Fruit fly (Drosophila melanogaster) whole organism, embryonic: ENCODE measurements around the gene CG31538.
A peak's percentile ranks its signal among the peaks of the same experiment; 100 is the strongest.

ENCODE experiments used
- Ada2b ChIP-seq: fragments of 200-800 bp; sonication (Bioruptor generic); IDR thresholded peaks from 2 replicates; pipeline ENCODE4 v1.3.6; 2022; ENCODE audit warnings: missing biosample characterization, missing genetic modification characterization
- Adf1 ChIP-seq: fragments of 200-800 bp; sonication (Bioruptor generic); IDR thresholded peaks from 2 replicates; pipeline ENCODE4 v1.3.6; 2022; ENCODE audit warnings: missing biosample characterization, missing genetic modification characterization
- Bteb2 ChIP-seq: fragments of 200-800 bp; sonication (Bioruptor generic); optimal IDR thresholded peaks from 2 replicates; lab custom pipeline; 2016; ENCODE audit warnings: missing biosample characterization, missing genetic modification characterization
- CG10431 ChIP-seq: fragments of 200-800 bp; sonication (Bioruptor generic); optimal IDR thresholded peaks from 3 replicates; lab custom pipeline; 2018; ENCODE audit warnings: missing biosample characterization, mild to moderate bottlenecking, missing genetic modification characterization
- CG10543 ChIP-seq: fragments of 200-800 bp; sonication (Bioruptor generic); optimal IDR thresholded peaks from 3 replicates; lab custom pipeline; 2017; ENCODE audit warnings: missing biosample characterization, mild to moderate bottlenecking, missing genetic modification characterization, moderate library complexity
- CG12071 ChIP-seq: fragments of 200-800 bp; sonication (Bioruptor generic); optimal IDR thresholded peaks from 3 replicates; lab custom pipeline; 2018; ENCODE audit warnings: missing biosample characterization, mild to moderate bottlenecking, missing genetic modification characterization
- CG1233 ChIP-seq: fragments of 200-800 bp; sonication (Bioruptor generic); optimal IDR thresholded peaks from 4 replicates; lab custom pipeline; 2018; ENCODE audit warnings: missing biosample characterization, mild to moderate bottlenecking, missing genetic modification characterization
- CG12769 ChIP-seq: fragments of 200-800 bp; sonication (Bioruptor generic); optimal IDR thresholded peaks from 2 replicates; lab custom pipeline; 2019; ENCODE audit warnings: missing biosample characterization, mild to moderate bottlenecking, missing genetic modification characterization, moderate library complexity
- CG1529 ChIP-seq: fragments of 200-800 bp; sonication (Bioruptor generic); optimal IDR thresholded peaks from 3 replicates; lab custom pipeline; 2018; ENCODE audit warnings: missing biosample characterization, missing genetic modification characterization
- CG15514 ChIP-seq: fragments of 200-800 bp; sonication (Bioruptor generic); optimal IDR thresholded peaks from 3 replicates; lab custom pipeline; 2017; ENCODE audit warnings: missing biosample characterization, missing genetic modification characterization, mild to moderate bottlenecking, moderate library complexity, missing genetic modification reagents
- CG15696 ChIP-seq: fragments of 200-800 bp; sonication (Bioruptor generic); optimal IDR thresholded peaks from 2 replicates; lab custom pipeline; 2019; ENCODE audit warnings: missing biosample characterization, mild to moderate bottlenecking, missing genetic modification characterization, moderate library complexity
- CG1603 ChIP-seq: fragments of 200-800 bp; sonication (Bioruptor generic); optimal IDR thresholded peaks from 2 replicates; lab custom pipeline; 2019; ENCODE audit warnings: missing biosample characterization, mild to moderate bottlenecking, missing genetic modification characterization, moderate library complexity
- CG16779 ChIP-seq: fragments of 200-800 bp; sonication (Bioruptor generic); IDR thresholded peaks from 2 replicates; pipeline ENCODE4 v1.3.6; 2022; ENCODE audit warnings: missing biosample characterization, missing genetic modification characterization
- CG2120 ChIP-seq: fragments of 200-800 bp; sonication (Bioruptor generic); optimal IDR thresholded peaks from 3 replicates; lab custom pipeline; 2016; ENCODE audit warnings: missing biosample characterization, missing genetic modification characterization
- CG2875 ChIP-seq: fragments of 200-800 bp; sonication (Bioruptor generic); optimal IDR thresholded peaks from 2 replicates; lab custom pipeline; 2017; ENCODE audit warnings: missing biosample characterization, mild to moderate bottlenecking, missing genetic modification characterization, missing genetic modification reagents
- CG32532 ChIP-seq: fragments of 200-800 bp; sonication (Bioruptor generic); IDR thresholded peaks from 2 replicates; pipeline ENCODE4 v1.3.6; 2022; ENCODE audit warnings: missing biosample characterization, missing genetic modification characterization
- CG5180 ChIP-seq: fragments of 200-800 bp; sonication (Bioruptor generic); optimal IDR thresholded peaks from 3 replicates; lab custom pipeline; 2017; ENCODE audit warnings: missing biosample characterization, missing genetic modification characterization, mild to moderate bottlenecking, moderate library complexity, missing genetic modification reagents
- CG6689 ChIP-seq: fragments of 200-800 bp; sonication (Bioruptor generic); IDR thresholded peaks from 2 replicates; pipeline ENCODE4 v1.3.6; 2022; ENCODE audit warnings: missing biosample characterization, missing genetic modification characterization
- CG8290 ChIP-seq, 3 experiments: fragments of 200-800 bp; sonication (Bioruptor generic); optimal IDR thresholded peaks; 2 replicates each; lab custom pipeline; 2016 to 2019; ENCODE audit warnings: missing biosample characterization in 3 of 3, missing genetic modification characterization in 3 of 3, mild to moderate bottlenecking in 2 of 3, moderate library complexity in 1 of 3
- CG8359 ChIP-seq: fragments of 200-800 bp; sonication (Bioruptor generic); optimal IDR thresholded peaks from 2 replicates; lab custom pipeline; 2017; ENCODE audit warnings: missing biosample characterization, mild to moderate bottlenecking, missing genetic modification characterization, borderline replicate concordance
- CG9215 ChIP-seq: fragments of 200-800 bp; sonication (Bioruptor generic); IDR thresholded peaks from 2 replicates; pipeline ENCODE4 v1.3.6; 2022; ENCODE audit warnings: missing biosample characterization, missing genetic modification characterization
- CHES-1-like ChIP-seq: fragments of 200-800 bp; sonication (Bioruptor generic); optimal IDR thresholded peaks from 2 replicates; lab custom pipeline; 2016; ENCODE audit warnings: missing biosample characterization, missing genetic modification characterization
- E2f2 ChIP-seq: fragments of 200-800 bp; sonication (Bioruptor generic); IDR thresholded peaks from 2 replicates; pipeline ENCODE4 v1.3.6; 2022; ENCODE audit warnings: missing biosample characterization, missing genetic modification characterization
- GATAe ChIP-seq: fragments of 200-800 bp; sonication (Bioruptor generic); conservative IDR thresholded peaks from 2 replicates; pipeline ENCODE4 v1.3.6; 2022; ENCODE audit warnings: missing biosample characterization, missing genetic modification characterization
- Hr3 ChIP-seq: fragments of 200-800 bp; sonication (Bioruptor generic); optimal IDR thresholded peaks from 3 replicates; lab custom pipeline; 2016; ENCODE audit warnings: missing biosample characterization, missing genetic modification characterization
- Kr ChIP-seq: fragments of 200-800 bp; sonication (Bioruptor generic); optimal IDR thresholded peaks from 2 replicates; lab custom pipeline; 2017; ENCODE audit warnings: missing biosample characterization, mild to moderate bottlenecking, missing genetic modification characterization
- Lhr ChIP-seq: fragments of 200-800 bp; sonication (Bioruptor generic); optimal IDR thresholded peaks from 3 replicates; lab custom pipeline; 2017; ENCODE audit warnings: mild to moderate bottlenecking, missing biosample characterization, missing genetic modification reagents, missing genetic modification characterization
- Lim3 ChIP-seq: fragments of 200-800 bp; sonication (Bioruptor generic); IDR thresholded peaks from 2 replicates; pipeline ENCODE4 v1.3.6; 2022; ENCODE audit warnings: missing biosample characterization, missing genetic modification characterization
- Lpt ChIP-seq: fragments of >200 bp; optimal IDR thresholded peaks from 2 replicates; lab custom pipeline; 2018; ENCODE audit warnings: missing biosample characterization, missing genetic modification characterization
- Neu2 ChIP-seq: fragments of 200-800 bp; sonication (Bioruptor generic); optimal IDR thresholded peaks from 3 replicates; lab custom pipeline; 2016; ENCODE audit warnings: missing biosample characterization, missing genetic modification characterization, borderline replicate concordance
- Nf-YA ChIP-seq: fragments of 200-800 bp; sonication (Bioruptor generic); IDR thresholded peaks from 2 replicates; pipeline ENCODE4 v1.3.6; 2022; ENCODE audit warnings: missing biosample characterization, missing genetic modification characterization
- NfI ChIP-seq: fragments of 200-800 bp; sonication (Bioruptor generic); optimal IDR thresholded peaks from 3 replicates; lab custom pipeline; 2018; ENCODE audit warnings: missing biosample characterization, mild to moderate bottlenecking, missing genetic modification characterization, moderate library complexity
- PHDP ChIP-seq: fragments of 200-800 bp; sonication (Bioruptor generic); optimal IDR thresholded peaks from 3 replicates; lab custom pipeline; 2018; ENCODE audit warnings: missing biosample characterization, mild to moderate bottlenecking, missing genetic modification characterization, moderate library complexity
- ara ChIP-seq: fragments of 200-800 bp; sonication (Bioruptor generic); IDR thresholded peaks from 2 replicates; pipeline ENCODE4 v1.3.6; 2022; ENCODE audit warnings: missing biosample characterization, missing genetic modification characterization
- croc ChIP-seq: fragments of 200-800 bp; sonication (Bioruptor generic); conservative IDR thresholded peaks from 3 replicates; pipeline ENCODE4 v1.3.6; 2022; ENCODE audit warnings: missing biosample characterization, missing genetic modification characterization
- dpn ChIP-seq, 2 experiments: fragments of 200-800 bp; sonication (Bioruptor generic); optimal IDR thresholded peaks; 3 replicates each; lab custom pipeline; 2016; ENCODE audit warnings: missing biosample characterization in 2 of 2, missing genetic modification characterization in 2 of 2
- ems ChIP-seq: fragments of 200-800 bp; sonication (Bioruptor generic); optimal IDR thresholded peaks from 3 replicates; lab custom pipeline; 2016; ENCODE audit warnings: missing biosample characterization, missing genetic modification characterization
- esg ChIP-seq: fragments of 200-800 bp; sonication (Bioruptor generic); conservative IDR thresholded peaks from 2 replicates; pipeline ENCODE4 v1.3.6; 2022; ENCODE audit warnings: missing biosample characterization, missing genetic modification characterization
- hkb ChIP-seq, 2 experiments: fragments of 200-800 bp in 1 of 2; fragments of >200 bp in 1 of 2; sonication (Bioruptor generic) in 1 of 2; IDR thresholded peaks in 1 of 2; optimal IDR thresholded peaks in 1 of 2; 2 replicates each; pipeline versions ENCODE4 v1.3.6 to Lab custom; 2017 to 2022; ENCODE audit warnings: missing biosample characterization in 1 of 2, missing genetic modification characterization in 1 of 2
- kni ChIP-seq: fragments of 200-800 bp; sonication (Bioruptor generic); optimal IDR thresholded peaks from 3 replicates; lab custom pipeline; 2017; ENCODE audit warnings: mild to moderate bottlenecking, missing biosample characterization, missing genetic modification reagents, missing genetic modification characterization
- lab ChIP-seq: fragments of 200-800 bp; sonication (Bioruptor generic); optimal IDR thresholded peaks from 3 replicates; lab custom pipeline; 2017; ENCODE audit warnings: missing biosample characterization, missing genetic modification characterization, mild to moderate bottlenecking, moderate library complexity, missing genetic modification reagents
- onecut ChIP-seq: fragments of 200-800 bp; sonication (Bioruptor generic); IDR thresholded peaks from 2 replicates; pipeline ENCODE4 v1.3.6; 2022; ENCODE audit warnings: missing biosample characterization, missing genetic modification characterization
- ro ChIP-seq: fragments of 200-800 bp; sonication (Bioruptor generic); IDR thresholded peaks from 2 replicates; pipeline ENCODE4 v1.3.6; 2022; ENCODE audit warnings: missing biosample characterization, missing genetic modification characterization
- sens ChIP-seq: fragments of 200-800 bp; sonication (Bioruptor generic); peaks from one replicate; lab custom pipeline; 2016; ENCODE audit warnings: missing biosample characterization, missing genetic modification characterization
- sim ChIP-seq: fragments of 200-800 bp; sonication (Bioruptor generic); IDR thresholded peaks from 2 replicates; pipeline ENCODE4 v1.3.6; 2022; ENCODE audit warnings: missing biosample characterization, missing genetic modification characterization
- sisA ChIP-seq: fragments of 200-800 bp; sonication (Bioruptor generic); IDR thresholded peaks from 2 replicates; pipeline ENCODE4 v1.3.6; 2022; ENCODE audit warnings: missing biosample characterization, missing genetic modification characterization
- sug ChIP-seq: fragments of 200-800 bp; optimal IDR thresholded peaks from 2 replicates; lab custom pipeline; 2019; ENCODE audit warnings: missing biosample characterization, mild to moderate bottlenecking, missing genetic modification characterization, moderate library complexity
- trem ChIP-seq: fragments of 200-800 bp; optimal IDR thresholded peaks from 3 replicates; lab custom pipeline; 2019; ENCODE audit warnings: missing biosample characterization, mild to moderate bottlenecking, missing genetic modification characterization, moderate library complexity
- twi ChIP-seq: fragments of 200-800 bp; optimal IDR thresholded peaks from 2 replicates; lab custom pipeline; 2019; ENCODE audit warnings: missing biosample characterization, mild to moderate bottlenecking, missing genetic modification characterization, moderate library complexity

CG31538 gene

dm6 chr3R:5305850-5306483 lies 28.3 kb upstream of the CG31538 start:
- no peak for TF ChIP-seq Adf1 (GFP tag; lab: Robert Waterston, UW)
- peak; percentile 25 for TF ChIP-seq PHDP (tag; lab: Kevin White, UChicago)
- no peak for TF ChIP-seq CG16779 (GFP tag; lab: Robert Waterston, UW)
- no peak for TF ChIP-seq GATAe (GFP tag; lab: Robert Waterston, UW)
- TF ChIP-seq onecut = no peak
- no peak for TF ChIP-seq Nf-YA (GFP tag; lab: Robert Waterston, UW)
- no peak for TF ChIP-seq Ada2b (GFP tag; lab: Robert Waterston, UW)
- TF ChIP-seq CG10543 = no peak
- peak; percentile 42 for TF ChIP-seq sug (tag; lab: Kevin White, UChicago)
- no peak for TF ChIP-seq esg (GFP tag; lab: Robert Waterston, UW)
- TF ChIP-seq CHES-1-like (GFP tag; lab: Kevin White, UChicago) = no peak
- TF ChIP-seq CG8359 (GFP tag; lab: Kevin White, UChicago) = no peak
- TF ChIP-seq croc (GFP tag; lab: Robert Waterston, UW) = no peak
- TF ChIP-seq twi = no peak
- peak; percentile 11 for TF ChIP-seq CG10431
- TF ChIP-seq CG9215 (GFP tag; lab: Robert Waterston, UW) = no peak
- TF ChIP-seq Lim3 (GFP tag; lab: Robert Waterston, UW) = no peak
- TF ChIP-seq CG8290 (GFP tag; optimal IDR thresholded peaks at IDR 0.05; lab: Kevin White, UChicago) = no peak
- TF ChIP-seq CG8290 (tag; optimal IDR thresholded peaks at IDR 0.05; lab: Kevin White, UChicago) = peak in 1 of 2 experiments; percentile 37
- no peak for TF ChIP-seq trem (tag; lab: Kevin White, UChicago)
- no peak for TF ChIP-seq CG1529 (GFP tag; lab: Kevin White, UChicago)
- 0 out of 2 replicates have a peak, but pooled peaks have one; percentile 15 for TF ChIP-seq CG32532 (GFP tag; lab: Robert Waterston, UW)
- TF ChIP-seq Kr = no peak
- TF ChIP-seq E2f2 (GFP tag; lab: Robert Waterston, UW) = no peak
- TF ChIP-seq dpn (GFP tag; optimal IDR thresholded peaks at IDR 0.05; lab: Kevin White, UChicago) = no peak
- TF ChIP-seq sim = no peak
- no peak for TF ChIP-seq NfI (GFP tag; lab: Kevin White, UChicago)
- TF ChIP-seq sisA (GFP tag; lab: Robert Waterston, UW) = no peak
- no peak for TF ChIP-seq hkb (optimal IDR thresholded peaks at IDR 0.05; lab: Kevin White, UChicago)
- 0 out of 2 replicates have a peak, but pooled peaks have one; percentile 7 for TF ChIP-seq hkb (GFP tag; IDR thresholded peaks at IDR 0.05; lab: Robert Waterston, UW)
- no peak for TF ChIP-seq CG5180 (GFP tag; lab: Kevin White, UChicago)
- TF ChIP-seq CG6689 (GFP tag; lab: Robert Waterston, UW) = no peak
- peak; percentile 75 for TF ChIP-seq lab (GFP tag; lab: Kevin White, UChicago)
- no peak for TF ChIP-seq Neu2
- TF ChIP-seq sens (GFP tag; lab: Kevin White, UChicago) = peak; percentile 77
- no peak for TF ChIP-seq Hr3 (GFP tag; lab: Kevin White, UChicago)
- peak; percentile 15 for TF ChIP-seq CG1603 (tag; lab: Kevin White, UChicago)
- no peak for TF ChIP-seq ro (GFP tag; lab: Robert Waterston, UW)
- no peak for TF ChIP-seq Lhr (GFP tag; lab: Kevin White, UChicago)
- no peak for TF ChIP-seq CG1233
- TF ChIP-seq CG15514 = no peak
- no peak for TF ChIP-seq CG2875 (GFP tag; lab: Kevin White, UChicago)
- TF ChIP-seq CG12071 (GFP tag; lab: Kevin White, UChicago) = no peak
- peak; percentile 32; the same call in 1 of the 2 replicates for TF ChIP-seq ara
- TF ChIP-seq Lpt (GFP tag; lab: Kevin White, UChicago) = no peak
- no peak for TF ChIP-seq CG2120 (GFP tag; lab: Kevin White, UChicago)
- TF ChIP-seq CG12769 = peak; percentile 7
- no peak for TF ChIP-seq kni (GFP tag; lab: Kevin White, UChicago)
- no peak for TF ChIP-seq CG15696
- no peak for TF ChIP-seq ems (GFP tag; lab: Kevin White, UChicago)
- TF ChIP-seq Bteb2 (GFP tag; lab: Kevin White, UChicago) = no peak
